Worm (Caenorhabditis elegans): ENCODE data around the gene F18A11.5.
A peak's percentile ranks its signal among the peaks of the same experiment; 100 is the strongest.

- TF ChIP-seq hmg-4 (GFP tag; optimal IDR thresholded peaks at IDR 0.05) = no peak
- no peak for TF ChIP-seq ama-1 (optimal IDR thresholded peaks at IDR 0.05)
- TF ChIP-seq tra-4 (tag; optimal IDR thresholded peaks at IDR 0.05) = no peak
- no peak for TF ChIP-seq ceh-13 (GFP tag; optimal IDR thresholded peaks at IDR 0.05)
- TF ChIP-seq pes-1 (GFP tag; IDR thresholded peaks at IDR 0.05) = peak; percentile 32; the same call in 1 of the 2 replicates
- TF ChIP-seq aly-1 (tag; optimal IDR thresholded peaks at IDR 0.05) = no peak
- TF ChIP-seq tbx-11 (GFP tag; IDR thresholded peaks at IDR 0.05) = no peak
- no peak for TF ChIP-seq hmbx-1 (tag; optimal IDR thresholded peaks at IDR 0.05)
These were observed 28.3 kb downstream of the F18A11.5 start for ce11 chrII:12985813-12986212.

Data from whole organism, early embryonic.